Worm (Caenorhabditis elegans): ENCODE measurements around the gene pals-38.

The pals-38 gene

ce11 chrV:12418292-12418691 lies 28.5 kb downstream of the pals-38 start, which contains the start of gene C54D10.3:
C54D10.3 (plus strand) TSS chrV:12418592.
- TF ChIP-seq elt-2 (tag; optimal IDR thresholded peaks at IDR 0.05) (no peak), syd-9 (tag; optimal IDR thresholded peaks at IDR 0.05) (no peak), C08G9.2 (tag; optimal IDR thresholded peaks at IDR 0.05) (no peak), sox-4 (tag; optimal IDR thresholded peaks at IDR 0.05) (no peak), ref-2 (tag; optimal IDR thresholded peaks at IDR 0.05) (no peak), rnt-1 (tag; optimal IDR thresholded peaks at IDR 0.05) (no peak), ceh-31 (tag; optimal IDR thresholded peaks at IDR 0.05) (no peak)

ce11 chrV:12417277-12417676 lies 29.5 kb downstream of the pals-38 start, which contains the start of gene cdr-3:
cdr-3 (minus strand) TSS chrV:12417377.
- no peak for TF ChIP-seq ceh-31 (tag; optimal IDR thresholded peaks at IDR 0.05)
- no peak for TF ChIP-seq ceh-22 (tag; optimal IDR thresholded peaks at IDR 0.05)
- no peak for TF ChIP-seq ceh-2 (tag; optimal IDR thresholded peaks at IDR 0.05)
- TF ChIP-seq dmd-4 (tag; optimal IDR thresholded peaks at IDR 0.05; ENCODE audit: borderline replicate concordance), result no peak
- no peak for TF ChIP-seq F13H6.1 (tag; optimal IDR thresholded peaks at IDR 0.05)
- no peak for TF ChIP-seq elt-4 (tag; optimal IDR thresholded peaks at IDR 0.05)
- no peak for TF ChIP-seq ceh-18 (tag; optimal IDR thresholded peaks at IDR 0.05)
- TF ChIP-seq gmeb-2 (tag; optimal IDR thresholded peaks at IDR 0.05), result no peak
- no peak for TF ChIP-seq C38D4.7 (GFP tag; optimal IDR thresholded peaks at IDR 0.05)

ce11 chrV:12415656-12416055 lies 31.1 kb downstream of the pals-38 start, which contains the start of gene cdr-2:
cdr-2 (minus strand) TSS chrV:12415709.
- TF ChIP-seq pat-9 (tag; optimal IDR thresholded peaks at IDR 0.05) (no peak), fkh-6 (tag; optimal IDR thresholded peaks at IDR 0.05) (no peak), ceh-2 (tag; optimal IDR thresholded peaks at IDR 0.05) (no peak), tbx-7 (tag; optimal IDR thresholded peaks at IDR 0.05) (no peak), ceh-6 (GFP tag; optimal IDR thresholded peaks at IDR 0.05) (no peak), K09A11.1 (tag; optimal IDR thresholded peaks at IDR 0.05; ENCODE audit: insufficient read depth) (no peak), eyg-1 (tag; optimal IDR thresholded peaks at IDR 0.05) (no peak), gmeb-2 (tag; optimal IDR thresholded peaks at IDR 0.05) (no peak), madf-2 (tag; optimal IDR thresholded peaks at IDR 0.05) (no peak), pag-3 (tag; optimal IDR thresholded peaks at IDR 0.05; ENCODE audit: borderline replicate concordance) (no peak), ceh-30 (tag; optimal IDR thresholded peaks at IDR 0.05) (no peak), ref-2 (tag; optimal IDR thresholded peaks at IDR 0.05) (no peak), pha-2 (tag; optimal IDR thresholded peaks at IDR 0.05) (no peak), unc-55 (GFP tag; optimal IDR thresholded peaks at IDR 0.05) (no peak), pha-4 (tag; optimal IDR thresholded peaks at IDR 0.05) (no peak), ceh-48 (tag; optimal IDR thresholded peaks at IDR 0.05) (no peak), ceh-14 (tag; optimal IDR thresholded peaks at IDR 0.05) (no peak), ceh-34 (tag; optimal IDR thresholded peaks at IDR 0.05) (no peak), sdc-2 (tag; optimal IDR thresholded peaks at IDR 0.05) (no peak), F13H6.1 (tag; optimal IDR thresholded peaks at IDR 0.05) (no peak)

- no peak for TF ChIP-seq elt-4 (tag; optimal IDR thresholded peaks at IDR 0.05)
- no peak for TF ChIP-seq ceh-34 (tag; optimal IDR thresholded peaks at IDR 0.05)
- no peak for TF ChIP-seq pax-1 (tag; optimal IDR thresholded peaks at IDR 0.05)
- no peak for TF ChIP-seq lin-11 (tag; optimal IDR thresholded peaks at IDR 0.05)
- no peak for TF ChIP-seq nfya-1 (tag; optimal IDR thresholded peaks at IDR 0.05)
- no peak for TF ChIP-seq ceh-6 (GFP tag; optimal IDR thresholded peaks at IDR 0.05)
- TF ChIP-seq ceh-9 (tag; optimal IDR thresholded peaks at IDR 0.05), result no peak
- no peak for TF ChIP-seq ceh-24 (tag; optimal IDR thresholded peaks at IDR 0.05)
- no peak for TF ChIP-seq nhr-11 (tag; optimal IDR thresholded peaks at IDR 0.05)
- TF ChIP-seq unc-3 (GFP tag; conservative IDR thresholded peaks at IDR 0.05), result no peak
- TF ChIP-seq unc-3 (tag; optimal IDR thresholded peaks at IDR 0.05), result no peak
- TF ChIP-seq madf-2 (tag; optimal IDR thresholded peaks at IDR 0.05), result no peak
- TF ChIP-seq ceh-14 (tag; optimal IDR thresholded peaks at IDR 0.05), result no peak
- TF ChIP-seq C08G9.2 (tag; optimal IDR thresholded peaks at IDR 0.05), result no peak
- no peak for TF ChIP-seq ceh-22 (tag; optimal IDR thresholded peaks at IDR 0.05)
- TF ChIP-seq sox-4 (tag; optimal IDR thresholded peaks at IDR 0.05), result no peak
- TF ChIP-seq C38D4.7 (GFP tag; optimal IDR thresholded peaks at IDR 0.05), result no peak
Observed at ce11 chrV:12414362-12414761, 32.4 kb downstream of the pals-38 start.
